Worm (Caenorhabditis elegans): ENCODE results near the gene srbc-31.

Gene srbc-31

ce11 chrV:3475021-3475420, 2.4 kb downstream of the srbc-31 start, which contains the start of gene oac-2:
oac-2 (minus strand) TSS chrV:3475121.
- TF ChIP-seq ceh-34 (tag; optimal IDR thresholded peaks at IDR 0.05) = no peak
- TF ChIP-seq che-1 (tag; optimal IDR thresholded peaks at IDR 0.05) = no peak
- no peak for TF ChIP-seq sox-2 (GFP tag; IDR thresholded peaks at IDR 0.05)
- TF ChIP-seq tbx-7 (tag; optimal IDR thresholded peaks at IDR 0.05) = no peak
- TF ChIP-seq hlh-15 (tag; optimal IDR thresholded peaks at IDR 0.05) = no peak
- no peak for TF ChIP-seq ets-4 (tag; optimal IDR thresholded peaks at IDR 0.05)
- TF ChIP-seq npax-4 (tag; optimal IDR thresholded peaks at IDR 0.05) = no peak
- no peak for TF ChIP-seq ceh-48 (tag; optimal IDR thresholded peaks at IDR 0.05)
- TF ChIP-seq ceh-22 (tag; optimal IDR thresholded peaks at IDR 0.05) = no peak
- no peak for TF ChIP-seq pha-4 (tag; optimal IDR thresholded peaks at IDR 0.05)

ce11 chrV:3470782-3471181, 6.6 kb downstream of the srbc-31 start, which contains the start of gene srbc-29:
srbc-29 (minus strand) TSS chrV:3470882.
- TF ChIP-seq ceh-2 (tag; optimal IDR thresholded peaks at IDR 0.05) (no peak), ttx-3 (tag; optimal IDR thresholded peaks at IDR 0.05) (no peak), tbx-2 (tag; optimal IDR thresholded peaks at IDR 0.05) (no peak)

- TF ChIP-seq rnt-1 (tag; optimal IDR thresholded peaks at IDR 0.05) (no peak), pros-1 (tag; optimal IDR thresholded peaks at IDR 0.05) (no peak), sox-4 (tag; optimal IDR thresholded peaks at IDR 0.05) (no peak), ceh-24 (tag; optimal IDR thresholded peaks at IDR 0.05) (no peak), ceh-18 (tag; optimal IDR thresholded peaks at IDR 0.05) (no peak), npax-4 (tag; optimal IDR thresholded peaks at IDR 0.05) (no peak), hlh-15 (tag; optimal IDR thresholded peaks at IDR 0.05) (no peak)
These were observed 9.0 kb downstream of the srbc-31 start, which contains the start of gene gst-33 for ce11 chrV:3468436-3468835. gst-33 (minus strand) TSS chrV:3468562.

- TF ChIP-seq pag-3 (tag; optimal IDR thresholded peaks at IDR 0.05; ENCODE audit: borderline replicate concordance) (no peak), sox-4 (tag; optimal IDR thresholded peaks at IDR 0.05) (no peak), F13H6.1 (tag; optimal IDR thresholded peaks at IDR 0.05) (no peak), ceh-2 (tag; optimal IDR thresholded peaks at IDR 0.05) (no peak)
These were observed 12.5 kb downstream of the srbc-31 start for ce11 chrV:3464897-3465296.

ce11 chrV:3463514-3463913, 13.9 kb downstream of the srbc-31 start, which contains the start of gene slc-28.1:
slc-28.1 (plus strand) TSS chrV:3463814.
- no peak for TF ChIP-seq ceh-14 (tag; optimal IDR thresholded peaks at IDR 0.05)
- TF ChIP-seq ttx-3 (tag; optimal IDR thresholded peaks at IDR 0.05) = no peak
- no peak for TF ChIP-seq hlh-13 (GFP tag; optimal IDR thresholded peaks at IDR 0.05)
- TF ChIP-seq fkh-6 (tag; optimal IDR thresholded peaks at IDR 0.05) = no peak
- no peak for TF ChIP-seq fax-1 (tag; optimal IDR thresholded peaks at IDR 0.05)
- TF ChIP-seq sox-2 (GFP tag; IDR thresholded peaks at IDR 0.05) = no peak
- no peak for TF ChIP-seq nfya-1 (tag; optimal IDR thresholded peaks at IDR 0.05)
- no peak for TF ChIP-seq K02D7.2 (tag; optimal IDR thresholded peaks at IDR 0.05)

- TF ChIP-seq gmeb-2 (tag; optimal IDR thresholded peaks at IDR 0.05) (no peak), ets-4 (tag; optimal IDR thresholded peaks at IDR 0.05) (no peak), ceh-24 (tag; optimal IDR thresholded peaks at IDR 0.05) (no peak), C38D4.7 (GFP tag; optimal IDR thresholded peaks at IDR 0.05) (no peak), hlh-30 (tag; optimal IDR thresholded peaks at IDR 0.05; ENCODE audit: insufficient read depth) (no peak), pat-9 (tag; optimal IDR thresholded peaks at IDR 0.05) (no peak), sdc-2 (tag; optimal IDR thresholded peaks at IDR 0.05) (no peak), ztf-16 (tag; optimal IDR thresholded peaks at IDR 0.05) (no peak), C08G9.2 (tag; optimal IDR thresholded peaks at IDR 0.05) (no peak), elt-2 (tag; optimal IDR thresholded peaks at IDR 0.05) (no peak), unc-55 (GFP tag; optimal IDR thresholded peaks at IDR 0.05) (no peak)
These were observed 17.5 kb downstream of the srbc-31 start, which contains the start of gene slc-28.2 for ce11 chrV:3459919-3460318. slc-28.2 (plus strand) TSS chrV:3460219.
